Worm (Caenorhabditis elegans): ENCODE data around the gene ulp-1.

ce11 chrIII:5136033-5136597 lies 33.5 kb downstream of the ulp-1 start, which contains the start of gene tbx-2:
- TF ChIP-seq snpc-4 (tag; optimal IDR thresholded peaks at IDR 0.05), result no peak
- TF ChIP-seq nhr-76 (tag; optimal IDR thresholded peaks at IDR 0.05), result no peak
- no peak for TF ChIP-seq unc-62 (GFP tag; optimal IDR thresholded peaks at IDR 0.05)
- TF ChIP-seq sem-2 (GFP tag; optimal IDR thresholded peaks at IDR 0.05), result no peak
- TF ChIP-seq nhr-12 (tag; optimal IDR thresholded peaks at IDR 0.05), result no peak
- peak; percentile 55 for TF ChIP-seq lsy-2 (tag; optimal IDR thresholded peaks at IDR 0.05)
- TF ChIP-seq pha-4 (tag; optimal IDR thresholded peaks at IDR 0.05), result no peak
- no peak for TF ChIP-seq unc-39 (tag; optimal IDR thresholded peaks at IDR 0.05)
- TF ChIP-seq nhr-237 (tag; optimal IDR thresholded peaks at IDR 0.05), result no peak
- no peak for TF ChIP-seq ceh-83 (GFP tag; optimal IDR thresholded peaks at IDR 0.05)

All from whole organism, mixed stage, embryonic.